2 worm cellular contexts compared by ENCODE assay signal in genomic region chrV:14293667-14294194, ce11.
TF ChIP-seq lines count a peak whose summit lies in the region.

Gene F14D7.2 (minus strand): TSS chrV:14293717.

TF ChIP-seq in whole organism, L4 larva, 104 proteins besides CTCF, POLR2A, EP300 and RAD21:
- TF ChIP-seq vab-7 (GFP tag; IDR thresholded peaks at IDR 0.05; lab: Robert Waterston, UW) = no peak
- no peak for TF ChIP-seq ZK546.5 (tag; optimal IDR thresholded peaks at IDR 0.05; lab: Kevin White, UChicago)
- peak; percentile 4 for TF ChIP-seq aha-1 (tag; lab: Kevin White, UChicago)
- TF ChIP-seq nhr-6 (tag; optimal IDR thresholded peaks at IDR 0.05; lab: Kevin White, UChicago) = no peak

TF ChIP-seq in whole organism, young adult, 124 proteins besides CTCF, POLR2A, EP300 and RAD21:
- TF ChIP-seq let-526 (GFP tag; IDR thresholded peaks at IDR 0.05; lab: Robert Waterston, UW) (no peak), F52B5.7 (tag; optimal IDR thresholded peaks at IDR 0.05; lab: Kevin White, UChicago) (no peak), zim-3 (tag; optimal IDR thresholded peaks at IDR 0.05; lab: Kevin White, UChicago) (no peak), ceh-91 (GFP tag; IDR thresholded peaks at IDR 0.05; lab: Robert Waterston, UW) (no peak), Y79H2A.3 (GFP tag; conservative IDR thresholded peaks at IDR 0.05; lab: Robert Waterston, UW) (no peak), K12H6.12 (tag; optimal IDR thresholded peaks at IDR 0.05; lab: Kevin White, UChicago) (no peak), attf-3 (GFP tag; conservative IDR thresholded peaks at IDR 0.05; lab: Robert Waterston, UW) (no peak), zfh-2 (GFP tag; conservative IDR thresholded peaks at IDR 0.05; lab: Robert Waterston, UW) (no peak), tbx-9 (tag; optimal IDR thresholded peaks at IDR 0.05; lab: Kevin White, UChicago; ENCODE audit: borderline replicate concordance) (no peak), snpc-1.1 (tag; optimal IDR thresholded peaks at IDR 0.05; lab: Kevin White, UChicago; ENCODE audit: insufficient read depth) (no peak), tbp1 (GFP tag; optimal IDR thresholded peaks at IDR 0.05; lab: Kevin White, UChicago) (no peak), ztf-22 (GFP tag; optimal IDR thresholded peaks at IDR 0.05; lab: Kevin White, UChicago) (no peak), ZK185.1 (tag; optimal IDR thresholded peaks at IDR 0.05; lab: Kevin White, UChicago; ENCODE audit: poor library complexity, severe bottlenecking) (no peak), hlh-12 (tag; optimal IDR thresholded peaks at IDR 0.05; lab: Kevin White, UChicago) (no peak), C06A6.2 (GFP tag; conservative IDR thresholded peaks at IDR 0.05; lab: Robert Waterston, UW) (no peak), bed-1 (GFP tag; IDR thresholded peaks at IDR 0.05; lab: Robert Waterston, UW) (no peak), pbrm-1 (GFP tag; IDR thresholded peaks at IDR 0.05; lab: Robert Waterston, UW) (no peak), dpff-1 (tag; optimal IDR thresholded peaks at IDR 0.05; lab: Kevin White, UChicago) (no peak), F39B2.1 (GFP tag; IDR thresholded peaks at IDR 0.05; lab: Robert Waterston, UW) (no peak), K11D2.4 (GFP tag; IDR thresholded peaks at IDR 0.05; lab: Robert Waterston, UW) (no peak), ztf-18 (tag; optimal IDR thresholded peaks at IDR 0.05; lab: Kevin White, UChicago) (no peak), hmg-1.2 (GFP tag; IDR thresholded peaks at IDR 0.05; lab: Robert Waterston, UW) (peak; percentile 42; the same call in 1 of the 2 replicates), F33H1.4 (GFP tag; IDR thresholded peaks at IDR 0.05; lab: Robert Waterston, UW) (0 out of 2 replicates have a peak, but pooled peaks have one; percentile 15), lir-1 (GFP tag; conservative IDR thresholded peaks at IDR 0.05; lab: Robert Waterston, UW) (no peak), efl-1 (GFP tag; optimal IDR thresholded peaks at IDR 0.05; lab: Kevin White, UChicago) (peak; percentile 71), sptf-2 (GFP tag; optimal IDR thresholded peaks at IDR 0.05; lab: Kevin White, UChicago) (no peak), ceh-100 (GFP tag; IDR thresholded peaks at IDR 0.05; lab: Robert Waterston, UW) (no peak), xnd-1 (tag; optimal IDR thresholded peaks at IDR 0.05; lab: Kevin White, UChicago) (peak; percentile 50), F10E7.11 (tag; optimal IDR thresholded peaks at IDR 0.05; lab: Kevin White, UChicago) (no peak), unc-130 (GFP tag; optimal IDR thresholded peaks at IDR 0.05; lab: Kevin White, UChicago) (no peak), let-607 (tag; optimal IDR thresholded peaks at IDR 0.05; lab: Kevin White, UChicago) (no peak), egl-18 (GFP tag; IDR thresholded peaks at IDR 0.05; lab: Robert Waterston, UW) (no peak), cebp-1 (GFP tag; IDR thresholded peaks at IDR 0.05; lab: Robert Waterston, UW) (no peak), cebp-1 (tag; optimal IDR thresholded peaks at IDR 0.05; lab: Kevin White, UChicago) (no peak), nfyb-1 (GFP tag; IDR thresholded peaks at IDR 0.05; lab: Robert Waterston, UW) (no peak), fkh-3 (tag; optimal IDR thresholded peaks at IDR 0.05; lab: Kevin White, UChicago) (no peak), sea-2 (GFP tag; IDR thresholded peaks at IDR 0.05; lab: Robert Waterston, UW) (no peak), die-1 (tag; optimal IDR thresholded peaks at IDR 0.05; lab: Kevin White, UChicago) (no peak), athp-1 (tag; optimal IDR thresholded peaks at IDR 0.05; lab: Kevin White, UChicago) (no peak), dpl-1 (GFP tag; optimal IDR thresholded peaks at IDR 0.05; lab: Kevin White, UChicago) (peak; percentile 1), hlh-26 (GFP tag; conservative IDR thresholded peaks at IDR 0.05; lab: Robert Waterston, UW) (no peak), egrh-3 (GFP tag; IDR thresholded peaks at IDR 0.05; lab: Robert Waterston, UW) (no peak), ztf-28 (GFP tag; IDR thresholded peaks at IDR 0.05; lab: Robert Waterston, UW) (no peak), lsy-27 (tag; optimal IDR thresholded peaks at IDR 0.05; lab: Kevin White, UChicago; ENCODE audit: borderline replicate concordance, insufficient read depth) (no peak), ceh-27 (GFP tag; optimal IDR thresholded peaks at IDR 0.05; lab: Kevin White, UChicago) (no peak), lag-1 (GFP tag; IDR thresholded peaks at IDR 0.05; lab: Robert Waterston, UW) (no peak), mxl-1 (tag; optimal IDR thresholded peaks at IDR 0.05; lab: Kevin White, UChicago) (no peak), B0019.2 (GFP tag; conservative IDR thresholded peaks at IDR 0.05; lab: Robert Waterston, UW) (no peak), hmg-20 (GFP tag; IDR thresholded peaks at IDR 0.05; lab: Robert Waterston, UW) (no peak), F55B11.4 (tag; optimal IDR thresholded peaks at IDR 0.05; lab: Kevin White, UChicago; ENCODE audit: borderline replicate concordance, insufficient read depth) (no peak), Y56A3A.18 (GFP tag; IDR thresholded peaks at IDR 0.05; lab: Robert Waterston, UW) (no peak), B0035.1 (tag; optimal IDR thresholded peaks at IDR 0.05; lab: Kevin White, UChicago) (no peak), atf-7 (tag; optimal IDR thresholded peaks at IDR 0.05; lab: Kevin White, UChicago) (no peak), Y53G8AR.9 (GFP tag; conservative IDR thresholded peaks at IDR 0.05; lab: Robert Waterston, UW) (no peak), chd-7 (tag; optimal IDR thresholded peaks at IDR 0.05; lab: Kevin White, UChicago) (no peak), ceh-40 (GFP tag; IDR thresholded peaks at IDR 0.05; lab: Robert Waterston, UW) (no peak), madf-6 (GFP tag; IDR thresholded peaks at IDR 0.05; lab: Robert Waterston, UW) (peak; percentile 80), aptf-3 (GFP tag; IDR thresholded peaks at IDR 0.05; lab: Robert Waterston, UW) (peak; percentile 98), lsl-1 (GFP tag; optimal IDR thresholded peaks at IDR 0.05; lab: Kevin White, UChicago) (no peak), D2030.7 (GFP tag; IDR thresholded peaks at IDR 0.05; lab: Robert Waterston, UW) (no peak), unc-62 (GFP tag; optimal IDR thresholded peaks at IDR 0.05; lab: Kevin White, UChicago) (no peak), madf-8 (GFP tag; conservative IDR thresholded peaks at IDR 0.05; lab: Robert Waterston, UW) (peak; percentile 62), F23B12.7 (tag; optimal IDR thresholded peaks at IDR 0.05; lab: Kevin White, UChicago; ENCODE audit: insufficient read depth) (no peak), hrde-1 (tag; optimal IDR thresholded peaks at IDR 0.05; lab: Kevin White, UChicago; ENCODE audit: borderline replicate concordance) (no peak), nhr-90 (tag; optimal IDR thresholded peaks at IDR 0.05; lab: Kevin White, UChicago) (no peak), lin-35 (GFP tag; optimal IDR thresholded peaks at IDR 0.05; lab: Kevin White, UChicago) (no peak), egl-44 (GFP tag; IDR thresholded peaks at IDR 0.05; lab: Robert Waterston, UW) (no peak), ztf-6 (GFP tag; IDR thresholded peaks at IDR 0.05; lab: Robert Waterston, UW) (no peak), somi-1 (GFP tag; optimal IDR thresholded peaks at IDR 0.05; lab: Kevin White, UChicago) (no peak), madf-10 (tag; optimal IDR thresholded peaks at IDR 0.05; lab: Kevin White, UChicago) (no peak), aptf-2 (GFP tag; conservative IDR thresholded peaks at IDR 0.05; lab: Robert Waterston, UW) (peak; percentile 99), him-1 (tag; optimal IDR thresholded peaks at IDR 0.05; lab: Kevin White, UChicago) (no peak), T07F8.4 (tag; optimal IDR thresholded peaks at IDR 0.05; lab: Kevin White, UChicago) (no peak), attf-5 (GFP tag; optimal IDR thresholded peaks at IDR 0.05; lab: Kevin White, UChicago) (no peak), lin-26 (GFP tag; IDR thresholded peaks at IDR 0.05; lab: Robert Waterston, UW) (no peak), F37B4.10 (GFP tag; IDR thresholded peaks at IDR 0.05; lab: Robert Waterston, UW) (no peak), snpc-1.3 (tag; optimal IDR thresholded peaks at IDR 0.05; lab: Kevin White, UChicago; ENCODE audit: insufficient read depth) (no peak)

Comparison
In these comparisons a context has a peak if more than half of its experiments do, and no peak if none do; other contexts are left out.
1. Of the 7 proteins assayed by ChIP-seq in both whole organism, young adult and whole organism, L4 larva: peak only in whole organism, young adult: dpl-1; only in whole organism, L4 larva: none; in both: none; in neither: 6.